Worm (Caenorhabditis elegans) whole organism, L3 larva: ENCODE measurements around the gene srh-145.

Source experiments
- ama-1 ChIP-seq: fragments of 150-350 bp; optimal IDR thresholded peaks from 2 replicates; lab custom pipeline; 2018
- fkh-10 ChIP-seq: sonication (generic microtip); optimal IDR thresholded peaks from 2 replicates; lab custom pipeline; 2017; ENCODE audit warnings: missing biosample characterization, missing genetic modification reagents, missing genetic modification characterization
- mdl-1 ChIP-seq: fragments of 150-350 bp; optimal IDR thresholded peaks from 2 replicates; lab custom pipeline; 2014; ENCODE audit warnings: missing biosample characterization, missing genetic modification characterization
- nhr-12 ChIP-seq: fragments of 150-350 bp; optimal IDR thresholded peaks from 2 replicates; lab custom pipeline; 2014; ENCODE audit warnings: missing biosample characterization, missing genetic modification characterization
- nhr-77 ChIP-seq: fragments of 150-350 bp; optimal IDR thresholded peaks from 2 replicates; lab custom pipeline; 2014; ENCODE audit warnings: missing biosample characterization, missing genetic modification characterization
- snpc-4 ChIP-seq: fragments of 150-350 bp; optimal IDR thresholded peaks from 2 replicates; lab custom pipeline; 2014; ENCODE audit warnings: missing biosample characterization, missing genetic modification characterization
- unc-39 ChIP-seq: sonication (generic microtip); optimal IDR thresholded peaks from 4 replicates; lab custom pipeline; 2017; ENCODE audit warnings: missing biosample characterization, missing genetic modification characterization
- unc-62 ChIP-seq: fragments of 150-350 bp; sonication (generic microtip); optimal IDR thresholded peaks from 4 replicates; lab custom pipeline; 2014; ENCODE audit warnings: missing biosample characterization, missing genetic modification reagents, missing genetic modification characterization
- ztf-11 ChIP-seq: fragments of 150-350 bp; optimal IDR thresholded peaks from 2 replicates; lab custom pipeline; 2014; ENCODE audit warnings: missing biosample characterization, missing genetic modification characterization
- ztf-4 ChIP-seq: fragments of 150-350 bp; optimal IDR thresholded peaks from 2 replicates; lab custom pipeline; 2014; ENCODE audit warnings: missing biosample characterization, missing genetic modification characterization

DNA sequence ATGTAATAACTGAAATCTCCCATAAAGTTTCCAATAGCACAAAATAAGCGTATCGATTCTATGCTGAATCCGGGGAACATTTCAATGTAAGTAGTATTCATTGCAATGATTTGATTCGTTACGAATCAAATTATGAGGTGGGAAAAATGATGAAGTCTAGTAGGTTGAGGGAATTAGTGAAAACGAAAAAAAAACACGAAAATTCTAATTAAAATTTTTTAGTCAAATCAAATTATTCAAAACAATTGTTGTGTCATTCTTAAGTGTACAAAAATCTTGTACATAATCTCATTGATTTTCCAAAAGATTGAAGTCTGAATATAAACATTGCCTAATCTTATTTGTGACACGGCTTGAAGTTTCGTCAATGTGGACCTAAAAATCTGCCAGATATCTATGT is 13.9 kb downstream of the srh-145 start, which contains the start of gene srw-29:
- TF ChIP-seq unc-62 (GFP tag; lab: Kevin White, UChicago) = no peak
- no peak for TF ChIP-seq ama-1
- no peak for TF ChIP-seq nhr-77 (tag; lab: Kevin White, UChicago)
- no peak for TF ChIP-seq nhr-12 (tag; lab: Kevin White, UChicago)
- no peak for TF ChIP-seq snpc-4 (tag; lab: Kevin White, UChicago)
- no peak for TF ChIP-seq ztf-4 (tag; lab: Kevin White, UChicago)
- TF ChIP-seq unc-39 (tag; lab: Kevin White, UChicago) = no peak
- TF ChIP-seq fkh-10 (GFP tag; lab: Kevin White, UChicago) = no peak
- no peak for TF ChIP-seq ztf-11 (tag; lab: Kevin White, UChicago)
- no peak for TF ChIP-seq mdl-1 (tag; lab: Kevin White, UChicago)
